Worm (Caenorhabditis elegans): ENCODE data around the gene lin-37.

- TF ChIP-seq ces-1 (GFP tag; optimal IDR thresholded peaks at IDR 0.05) (no peak), unc-39 (tag; optimal IDR thresholded peaks at IDR 0.05) (no peak), nhr-28 (tag; optimal IDR thresholded peaks at IDR 0.05) (no peak), snpc-4 (tag; optimal IDR thresholded peaks at IDR 0.05) (no peak), ztf-11 (tag; optimal IDR thresholded peaks at IDR 0.05) (no peak), lsy-2 (tag; optimal IDR thresholded peaks at IDR 0.05) (no peak), elt-3 (tag; optimal IDR thresholded peaks at IDR 0.05) (no peak)
Measured at ce11 chrIII:7034252-7035223, 37.8 kb downstream of the lin-37 start.

All from whole organism, mixed stage, embryonic.